Worm (Caenorhabditis elegans): ENCODE data around the gene acdh-12.

- TF ChIP-seq W03F9.2 (tag; optimal IDR thresholded peaks at IDR 0.05): no peak
- TF ChIP-seq him-1 (tag; optimal IDR thresholded peaks at IDR 0.05): no peak
- no peak for TF ChIP-seq dao-5 (tag; optimal IDR thresholded peaks at IDR 0.05)
Measured at ce11 chrII:7230684-7231083, 35.2 kb upstream of the acdh-12 start.
